Worm (Caenorhabditis elegans): ENCODE measurements around the gene oig-5.

DNA sequence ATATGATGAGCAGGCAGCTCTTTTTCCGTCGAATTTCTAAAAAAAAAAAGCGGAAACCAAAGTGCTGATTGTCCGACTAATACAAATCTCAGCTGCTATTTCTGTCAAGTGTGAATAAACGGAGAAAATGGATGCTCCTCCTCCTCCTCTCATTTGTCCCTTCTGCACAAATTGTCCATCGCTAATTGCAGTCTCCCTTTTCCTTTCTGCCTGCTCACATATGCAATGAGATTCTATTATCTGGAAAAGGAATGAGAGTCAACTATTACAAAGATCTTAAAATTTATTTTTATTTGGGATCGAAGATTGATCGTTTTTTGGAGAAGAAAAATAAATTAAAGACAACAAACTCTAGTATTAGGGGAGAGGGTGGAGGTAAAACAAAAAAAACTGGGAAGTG is 15.3 kb downstream of the oig-5 start:
- TF ChIP-seq B0336.3 (GFP tag; IDR thresholded peaks at IDR 0.05), result no peak; the same call in 1 of the 2 replicates
- TF ChIP-seq ztf-6 (GFP tag; IDR thresholded peaks at IDR 0.05), result no peak
- no peak for TF ChIP-seq tbx-9 (tag; optimal IDR thresholded peaks at IDR 0.05; ENCODE audit: borderline replicate concordance)
- peak; percentile 72 for TF ChIP-seq snpc-4 (GFP tag; optimal IDR thresholded peaks at IDR 0.05)
- peak in 3 of 4 experiments; percentile 3 to 92 (median 52) for TF ChIP-seq snpc-4 (tag; optimal IDR thresholded peaks at IDR 0.05)
